Fruit fly (Drosophila melanogaster) whole organism: ENCODE data around the gene armi.

Source experiments
- CG8478 ChIP-seq: fragments of >200 bp; optimal IDR thresholded peaks from 2 replicates; lab custom pipeline; 2018; ENCODE audit warnings: inconsistent platforms
- Dll ChIP-seq: fragments of >200 bp; optimal IDR thresholded peaks from 2 replicates; lab custom pipeline; 2017
- EcR ChIP-seq, 2 experiments: fragments of >200 bp; optimal IDR thresholded peaks; 2 replicates each; lab custom pipeline; 2017; ENCODE audit warnings: missing biosample characterization in 2 of 2, missing genetic modification characterization in 2 of 2, missing genetic modification reagents in 2 of 2
- pan ChIP-seq: fragments of >200 bp; optimal IDR thresholded peaks from 2 replicates; lab custom pipeline; 2017
- psq ChIP-seq: fragments of >200 bp; optimal IDR thresholded peaks from 2 replicates; lab custom pipeline; 2017
- usp ChIP-seq: fragments of >200 bp; optimal IDR thresholded peaks from 2 replicates; lab custom pipeline; 2017; ENCODE audit warnings: missing biosample characterization, missing genetic modification characterization, mixed read lengths

Gene armi

dm6 chr3L:3423006-3423405, 38.1 kb upstream of the armi start:
- no peak for TF ChIP-seq EcR (GFP tag; optimal IDR thresholded peaks at IDR 0.05; lab: Kevin White, UChicago)
- no peak for TF ChIP-seq CG8478 (lab: Kevin White, UChicago)
- TF ChIP-seq usp, result no peak

DNA sequence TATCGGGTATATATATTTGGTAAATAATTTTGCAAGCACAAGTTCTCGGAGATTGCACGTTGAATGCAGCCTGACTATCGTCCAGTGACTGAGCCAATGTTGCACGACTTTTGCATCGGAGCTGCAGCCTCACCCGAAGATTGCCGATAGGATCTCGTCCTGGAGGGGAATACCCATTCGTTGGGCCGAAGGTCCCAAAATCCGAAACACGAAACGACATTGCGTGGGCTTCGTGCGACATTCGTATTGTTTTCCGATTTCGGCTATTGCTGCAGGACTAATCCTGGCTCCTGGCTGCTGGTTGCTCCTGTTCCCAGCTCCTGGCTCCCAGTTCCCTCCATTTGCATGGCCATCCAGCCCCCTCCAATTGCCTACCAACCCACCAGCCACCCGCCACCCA, 36.3 kb upstream of the armi start, which contains the start of gene sty:
TSS of gene sty (minus strand) at position 90 of the 400 bp plus-strand sequence.
- no peak for TF ChIP-seq EcR (GFP tag; optimal IDR thresholded peaks at IDR 0.05; lab: Kevin White, UChicago)
- no peak for TF ChIP-seq CG8478 (lab: Kevin White, UChicago)
- TF ChIP-seq usp, result no peak
- TF ChIP-seq Dll (lab: Kevin White, UChicago), result no peak
- TF ChIP-seq psq (lab: Kevin White, UChicago), result no peak
- TF ChIP-seq pan (lab: Kevin White, UChicago), result no peak

DNA sequence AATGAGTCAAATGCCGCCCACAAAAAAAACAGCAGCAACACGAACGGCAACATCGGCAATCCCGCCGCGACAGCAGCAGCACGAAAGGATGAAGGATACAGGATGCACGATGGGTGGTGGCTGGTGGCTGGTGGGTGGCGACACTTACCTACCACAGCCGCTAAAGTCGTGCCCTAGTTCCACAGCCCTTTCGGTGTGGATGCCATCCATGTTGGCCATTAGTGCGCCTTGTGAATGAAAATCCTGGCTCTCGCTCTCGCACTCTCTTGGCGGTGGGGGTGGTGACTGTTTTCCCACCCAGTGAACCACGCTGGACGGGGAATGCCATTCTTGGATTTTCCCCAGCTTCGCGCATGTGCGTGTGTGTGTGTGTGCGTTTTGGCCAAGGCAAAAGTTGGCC, 34.1 kb upstream of the armi start:
- no peak for TF ChIP-seq CG8478 (lab: Kevin White, UChicago)
- TF ChIP-seq Dll (lab: Kevin White, UChicago), result no peak
- TF ChIP-seq psq (lab: Kevin White, UChicago), result no peak
- TF ChIP-seq EcR (GFP tag; optimal IDR thresholded peaks at IDR 0.05; lab: Kevin White, UChicago), result no peak
- no peak for TF ChIP-seq pan (lab: Kevin White, UChicago)
- TF ChIP-seq usp, result no peak

- no peak for TF ChIP-seq EcR (GFP tag; optimal IDR thresholded peaks at IDR 0.05; lab: Kevin White, UChicago)
- TF ChIP-seq psq (lab: Kevin White, UChicago), result no peak
- no peak for TF ChIP-seq Dll (lab: Kevin White, UChicago)
- TF ChIP-seq usp, result no peak
- TF ChIP-seq pan (lab: Kevin White, UChicago), result no peak
- no peak for TF ChIP-seq CG8478 (lab: Kevin White, UChicago)
Measured at dm6 chr3L:3431061-3431648, 30.0 kb upstream of the armi start.

dm6 chr3L:3432656-3433344, 28.3 kb upstream of the armi start:
- TF ChIP-seq EcR (GFP tag; optimal IDR thresholded peaks at IDR 0.05; lab: Kevin White, UChicago) (peak in 1 of 2 experiments; percentile 29), psq (lab: Kevin White, UChicago) (no peak)

DNA sequence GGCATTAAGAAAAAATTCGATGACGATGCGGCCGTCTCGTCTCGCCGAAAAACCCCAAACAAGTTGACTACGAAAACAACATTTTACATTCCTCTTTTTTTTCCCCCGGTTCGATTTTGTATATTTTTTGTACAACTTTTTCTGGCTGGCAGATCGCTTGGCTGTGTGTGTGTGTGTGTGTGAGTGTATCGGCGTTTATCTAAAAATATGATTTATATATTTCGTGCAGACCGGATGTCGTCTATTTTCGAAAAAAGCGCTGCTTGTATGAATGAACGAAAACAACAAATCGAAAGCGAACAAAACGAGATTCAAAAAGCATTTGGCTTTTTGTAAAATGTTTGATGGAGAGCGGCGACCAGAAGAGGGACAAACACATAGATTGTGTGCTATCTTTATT, 27.2 kb upstream of the armi start:
- TF ChIP-seq pan (lab: Kevin White, UChicago) (no peak), usp (no peak), psq (lab: Kevin White, UChicago) (no peak), EcR (GFP tag; optimal IDR thresholded peaks at IDR 0.05; lab: Kevin White, UChicago) (no peak), CG8478 (lab: Kevin White, UChicago) (no peak), Dll (lab: Kevin White, UChicago) (no peak)

DNA sequence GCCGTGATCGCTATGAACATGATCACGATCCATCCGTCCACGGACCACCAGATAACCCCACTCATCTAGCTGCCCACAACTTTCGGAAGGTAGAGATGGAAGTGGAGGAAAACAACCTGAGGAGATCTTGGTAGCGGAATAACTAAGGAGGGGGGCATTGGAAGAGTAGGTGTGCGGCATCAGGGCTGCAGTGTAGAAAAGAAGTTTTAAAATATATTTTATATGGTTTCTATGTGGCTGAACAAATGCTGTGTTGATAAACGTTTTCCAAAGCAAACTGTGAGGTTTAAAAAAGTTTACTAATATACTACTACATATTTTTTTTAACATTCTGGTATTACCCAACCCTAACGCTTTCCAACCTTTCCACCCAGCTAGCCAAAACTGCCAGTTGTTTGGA, 26.2 kb upstream of the armi start:
- TF ChIP-seq psq (lab: Kevin White, UChicago) (no peak), EcR (GFP tag; optimal IDR thresholded peaks at IDR 0.05; lab: Kevin White, UChicago) (no peak), pan (lab: Kevin White, UChicago) (no peak), CG8478 (lab: Kevin White, UChicago) (no peak), usp (no peak), Dll (lab: Kevin White, UChicago) (no peak)

DNA sequence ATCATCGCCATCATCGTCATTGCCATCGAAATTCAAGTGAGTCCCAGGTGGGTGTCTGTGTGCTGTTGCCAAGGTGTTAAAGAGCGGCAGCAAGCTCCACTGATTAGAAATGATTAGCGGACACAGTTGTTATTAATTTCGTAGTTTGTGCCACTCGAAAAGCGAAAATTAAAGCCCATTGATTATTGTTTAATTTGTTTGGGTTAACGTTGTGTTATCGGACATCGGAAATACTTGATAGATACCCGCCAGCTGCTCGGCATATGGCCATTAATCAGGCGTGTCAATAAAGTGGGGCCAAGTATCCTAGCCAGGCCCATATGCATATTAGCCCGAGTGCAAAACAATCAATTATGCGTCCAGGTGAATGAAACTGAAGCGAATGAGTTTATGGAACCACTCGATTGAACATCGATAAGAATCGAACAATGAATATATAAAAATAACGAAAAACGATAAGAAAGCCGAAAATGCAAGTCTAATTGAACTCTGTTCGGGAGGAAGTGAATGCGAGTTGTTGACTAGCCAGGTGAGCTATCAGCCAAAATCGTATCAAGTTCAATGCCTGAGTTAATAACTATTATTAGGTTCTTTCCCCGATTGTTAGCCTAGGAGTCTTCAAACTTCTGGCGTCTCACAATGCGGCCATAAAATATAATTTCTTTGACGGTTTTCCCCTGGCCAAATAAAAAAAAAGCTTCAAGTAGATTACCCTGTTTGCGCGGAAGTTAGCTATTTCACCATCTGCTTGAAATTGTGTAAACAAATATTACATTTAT, 25.4 kb upstream of the armi start:
- TF ChIP-seq usp (no peak), EcR (GFP tag; optimal IDR thresholded peaks at IDR 0.05; lab: Kevin White, UChicago) (no peak), CG8478 (lab: Kevin White, UChicago) (no peak), psq (lab: Kevin White, UChicago) (no peak), pan (lab: Kevin White, UChicago) (no peak), Dll (lab: Kevin White, UChicago) (no peak)

dm6 chr3L:3436838-3437663, 24.1 kb upstream of the armi start:
- TF ChIP-seq usp (no peak), pan (lab: Kevin White, UChicago) (no peak), CG8478 (lab: Kevin White, UChicago) (no peak), psq (lab: Kevin White, UChicago) (no peak), Dll (lab: Kevin White, UChicago) (no peak), EcR (GFP tag; optimal IDR thresholded peaks at IDR 0.05; lab: Kevin White, UChicago) (no peak)

DNA sequence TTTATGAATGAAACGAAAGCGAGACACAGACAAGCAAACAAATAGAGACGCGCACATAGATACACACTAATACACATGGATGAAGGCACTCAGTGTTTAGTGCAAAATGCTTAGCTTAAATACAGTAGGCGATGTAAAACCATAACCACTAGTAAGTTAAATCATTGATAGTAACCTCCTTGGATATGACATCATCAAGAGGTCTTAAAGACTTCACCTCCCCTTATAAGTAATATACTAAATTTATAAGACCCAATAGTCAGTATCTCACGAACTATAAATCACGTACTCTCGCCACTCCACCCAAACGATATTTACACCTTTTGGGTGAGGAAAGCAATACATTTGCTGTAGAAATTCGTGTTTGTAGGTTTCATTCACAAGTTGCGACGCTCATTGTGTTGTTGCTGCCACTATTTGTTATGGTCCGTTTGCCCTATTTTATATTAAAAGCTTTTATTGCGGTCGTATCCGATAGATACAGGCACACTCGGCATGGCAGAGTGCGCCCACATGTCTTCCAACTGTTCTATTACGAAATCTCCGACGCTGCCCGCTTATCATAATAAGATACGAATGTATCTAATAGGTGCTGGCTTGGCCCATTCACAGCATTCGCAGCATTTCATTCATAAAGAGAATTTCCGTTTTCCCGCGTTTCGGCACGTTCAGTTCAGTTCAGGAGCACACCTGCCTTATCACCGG, 23.3 kb upstream of the armi start:
- TF ChIP-seq pan (lab: Kevin White, UChicago) (no peak), CG8478 (lab: Kevin White, UChicago) (no peak), psq (lab: Kevin White, UChicago) (no peak), usp (no peak), Dll (lab: Kevin White, UChicago) (no peak), EcR (GFP tag; optimal IDR thresholded peaks at IDR 0.05; lab: Kevin White, UChicago) (no peak)
